Worm (Caenorhabditis elegans): ENCODE measurements around the gene tac-1.
A peak's percentile ranks its signal among the peaks of the same experiment; 100 is the strongest.
"Not testable (repeated sequence)": the region's sequence is repeated elsewhere in the genome, so short reads cannot be mapped to it uniquely, and the experiment has no call there.

Gene tac-1

ce11 chrII:14753858-14754750 lies at the start of gene tac-1, which contains the start of gene Y54E2A.4:
tac-1 (minus strand) TSS chrII:14753877.
Y54E2A.4 (plus strand) TSS chrII:14754622.
- TF ChIP-seq Y105C5A.15 (GFP tag; IDR thresholded peaks at IDR 0.05) = no peak
- no peak for TF ChIP-seq hmg-1.1 (GFP tag; IDR thresholded peaks at IDR 0.05)
- no peak for TF ChIP-seq ceh-62 (tag; optimal IDR thresholded peaks at IDR 0.05)
- peak in 1 of 2 experiments; percentile 28 for TF ChIP-seq lsy-2 (tag; optimal IDR thresholded peaks at IDR 0.05)
- peak in 1 of 2 experiments; percentile 1 for TF ChIP-seq hif-1 (tag; optimal IDR thresholded peaks at IDR 0.05)
- peak; percentile 82 for TF ChIP-seq zip-2 (tag; optimal IDR thresholded peaks at IDR 0.05)
- TF ChIP-seq dpl-1 (GFP tag; optimal IDR thresholded peaks at IDR 0.05) = peak; percentile 15
- TF ChIP-seq mes-2 (tag; optimal IDR thresholded peaks at IDR 0.05; ENCODE audit: poor library complexity, severe bottlenecking) = peak; percentile 67
- TF ChIP-seq F49E8.2 (tag; optimal IDR thresholded peaks at IDR 0.05; ENCODE audit: borderline replicate concordance) = peak; percentile 17

ce11 chrII:14802527-14802926 lies 48.9 kb upstream of the tac-1 start:
- peak; percentile 21 for TF ChIP-seq mes-2 (tag; optimal IDR thresholded peaks at IDR 0.05; ENCODE audit: poor library complexity, severe bottlenecking)
- TF ChIP-seq lim-7 (GFP tag; IDR thresholded peaks at IDR 0.05) = peak; percentile 11; the same call in 1 of the 2 replicates
- TF ChIP-seq vab-7 (GFP tag; IDR thresholded peaks at IDR 0.05) = peak; percentile 57
- 0 out of 2 replicates have a peak, but pooled peaks have one; percentile 47 for TF ChIP-seq F26F4.8 (GFP tag; conservative IDR thresholded peaks at IDR 0.05)
- TF ChIP-seq mdt-29 (GFP tag; IDR thresholded peaks at IDR 0.05) = 0 out of 2 replicates have a peak, but pooled peaks have one; percentile 56
- 0 out of 2 replicates have a peak, but pooled peaks have one; percentile 32 for TF ChIP-seq Y75B8A.6 (GFP tag; IDR thresholded peaks at IDR 0.05)
- peak; percentile 46; the same call in 1 of the 2 replicates for TF ChIP-seq pha-4 (GFP tag; IDR thresholded peaks at IDR 0.05)
- TF ChIP-seq pha-4 (tag; optimal IDR thresholded peaks at IDR 0.05) = not testable (repeated sequence)
- peak; percentile 65 for TF ChIP-seq lin-38 (GFP tag; IDR thresholded peaks at IDR 0.05)
- 0 out of 2 replicates have a peak, but pooled peaks have one; percentile 8 for TF ChIP-seq dmd-6 (GFP tag; IDR thresholded peaks at IDR 0.05)
- TF ChIP-seq arid-1 (GFP tag; conservative IDR thresholded peaks at IDR 0.05) = peak; percentile 39; the same call in 1 of the 2 replicates
- TF ChIP-seq madf-5 (GFP tag; IDR thresholded peaks at IDR 0.05) = 0 out of 4 replicates have a peak, but pooled peaks of 1 of the 2 experiments have one; percentile 58
- TF ChIP-seq Y48G9A.11 (GFP tag; IDR thresholded peaks at IDR 0.05) = peak; percentile 9; the same call in 1 of the 2 replicates
- TF ChIP-seq egl-43 (GFP tag; IDR thresholded peaks at IDR 0.05) = peak; percentile 58; the same call in 1 of the 2 replicates
- TF ChIP-seq hmg-1.1 (GFP tag; IDR thresholded peaks at IDR 0.05) = 0 out of 2 replicates have a peak, but pooled peaks have one; percentile 17

ce11 chrII:14801086-14801531 lies 47.4 kb upstream of the tac-1 start:
- TF ChIP-seq zip-2 (tag; optimal IDR thresholded peaks at IDR 0.05) (peak; percentile 39), R02D3.7 (tag; optimal IDR thresholded peaks at IDR 0.05) (no peak), dmd-6 (GFP tag; IDR thresholded peaks at IDR 0.05) (peak; percentile 61), nhr-77 (tag; optimal IDR thresholded peaks at IDR 0.05) (peak; percentile 54), nhr-111 (GFP tag; optimal IDR thresholded peaks at IDR 0.05) (no peak), hlh-11 (tag; optimal IDR thresholded peaks at IDR 0.05) (peak; percentile 47), mes-2 (tag; optimal IDR thresholded peaks at IDR 0.05; ENCODE audit: poor library complexity, severe bottlenecking) (peak; percentile 83), aha-1 (tag) (peak; percentile 75), ZK546.5 (tag; optimal IDR thresholded peaks at IDR 0.05) (no peak), fos-1 (tag; optimal IDR thresholded peaks at IDR 0.05) (no peak), cey-2 (tag; optimal IDR thresholded peaks at IDR 0.05; ENCODE audit: borderline replicate concordance, insufficient read depth) (no peak), jun-1 (tag; optimal IDR thresholded peaks at IDR 0.05) (no peak), mdt-29 (GFP tag; IDR thresholded peaks at IDR 0.05) (peak; percentile 50; the same call in 1 of the 2 replicates), nhr-102 (tag; optimal IDR thresholded peaks at IDR 0.05) (peak; percentile 34), ceh-44 (GFP tag; IDR thresholded peaks at IDR 0.05) (peak; percentile 57; the same call in 1 of the 2 replicates), snpc-4 (tag; optimal IDR thresholded peaks at IDR 0.05) (peak; percentile 87), set-16 (GFP tag; IDR thresholded peaks at IDR 0.05) (peak; percentile 23; the same call in 1 of the 2 replicates), vab-7 (GFP tag; IDR thresholded peaks at IDR 0.05) (peak; percentile 53; the same call in 1 of the 2 replicates), mxl-3 (GFP tag; optimal IDR thresholded peaks at IDR 0.05) (peak; percentile 26), ztf-7 (tag; optimal IDR thresholded peaks at IDR 0.05) (peak; percentile 39), lin-13 (GFP tag; optimal IDR thresholded peaks at IDR 0.05) (peak; percentile 48), spr-3 (GFP tag; optimal IDR thresholded peaks at IDR 0.05) (no peak), pha-4 (GFP tag; IDR thresholded peaks at IDR 0.05) (peak; percentile 40; the same call in 1 of the 2 replicates), pha-4 (tag; optimal IDR thresholded peaks at IDR 0.05) (no peak), nhr-41 (GFP tag; IDR thresholded peaks at IDR 0.05) (0 out of 2 replicates have a peak, but pooled peaks have one; percentile 33), nhr-28 (tag; optimal IDR thresholded peaks at IDR 0.05) (peak; percentile 8), lsy-2 (tag; optimal IDR thresholded peaks at IDR 0.05) (peak in 1 of 2 experiments; percentile 75)

Data from whole organism, L4 larva.